Fruit fly (Drosophila melanogaster): ENCODE results near the gene CG34241.
A peak's percentile ranks its signal among the peaks of the same experiment; 100 is the strongest.

The CG34241 gene

dm6 chr3L:12090898-12091685 lies 36.7 kb upstream of the CG34241 start (continued):
- TF ChIP-seq CG7357 (GFP tag; IDR thresholded peaks at IDR 0.05) (no peak; the same call in 2 of the 3 replicates), fd3F (GFP tag; optimal IDR thresholded peaks at IDR 0.05) (peak; percentile 62), tx (GFP tag; optimal IDR thresholded peaks at IDR 0.05) (no peak), Usf (GFP tag; optimal IDR thresholded peaks at IDR 0.05) (no peak), Stat92E (GFP tag; optimal IDR thresholded peaks at IDR 0.05) (no peak), CG14050 (GFP tag; IDR thresholded peaks at IDR 0.05) (peak; percentile 57; the same call in 2 of the 3 replicates), kah (GFP tag; optimal IDR thresholded peaks at IDR 0.05) (no peak), bowl (GFP tag; IDR thresholded peaks at IDR 0.05) (no peak), onecut (GFP tag; IDR thresholded peaks at IDR 0.05) (0 out of 2 replicates have a peak, but pooled peaks have one; percentile 16), CG7372 (GFP tag; IDR thresholded peaks at IDR 0.05) (peak; percentile 50), Jarid2 (GFP tag; optimal IDR thresholded peaks at IDR 0.05) (no peak), CG18619 (GFP tag; optimal IDR thresholded peaks at IDR 0.05) (peak; percentile 63), CG12942 (GFP tag; optimal IDR thresholded peaks at IDR 0.05) (peak; percentile 43), Eip74EF (GFP tag; optimal IDR thresholded peaks at IDR 0.05) (no peak), nerfin-2 (GFP tag; IDR thresholded peaks at IDR 0.05; ENCODE audit: partially characterized antibody) (no peak), BEAF-32 (GFP tag; optimal IDR thresholded peaks at IDR 0.05) (no peak), inv (GFP tag; IDR thresholded peaks at IDR 0.05; ENCODE audit: partially characterized antibody) (no peak), usp (GFP tag; optimal IDR thresholded peaks at IDR 0.05) (no peak), D19A (tag; optimal IDR thresholded peaks at IDR 0.05) (peak; percentile 29), sisA (GFP tag; IDR thresholded peaks at IDR 0.05) (peak; percentile 67; the same call in 1 of the 2 replicates), CG4707 (GFP tag; optimal IDR thresholded peaks at IDR 0.05) (no peak), NfI (GFP tag; optimal IDR thresholded peaks at IDR 0.05) (peak; percentile 65), CG34422 (GFP tag; IDR thresholded peaks at IDR 0.05) (peak; percentile 73; the same call in 2 of the 3 replicates), fu2 (GFP tag; optimal IDR thresholded peaks at IDR 0.05) (no peak), gsb (GFP tag; IDR thresholded peaks at IDR 0.05) (peak; percentile 15; the same call in 1 of the 2 replicates), CG18764 (GFP tag; optimal IDR thresholded peaks at IDR 0.05) (peak; percentile 37), CG16863 (GFP tag; optimal IDR thresholded peaks at IDR 0.05) (peak; percentile 38), HmgZ (tag; optimal IDR thresholded peaks at IDR 0.05) (peak; percentile 56), sob (GFP tag; IDR thresholded peaks at IDR 0.05) (peak; percentile 69; the same call in 1 of the 2 replicates), corto (GFP tag; optimal IDR thresholded peaks at IDR 0.05) (no peak), CG14014 (GFP tag; IDR thresholded peaks at IDR 0.05) (no peak; the same call in none of the 2 replicates), CG8388 (GFP tag; optimal IDR thresholded peaks at IDR 0.05) (peak; percentile 2), CG12744 (GFP tag; optimal IDR thresholded peaks at IDR 0.05) (peak; percentile 26), CG13123 (GFP tag; optimal IDR thresholded peaks at IDR 0.05) (no peak), Sin3A (optimal IDR thresholded peaks at IDR 0.05) (no peak), CG15269 (tag; optimal IDR thresholded peaks at IDR 0.05) (peak; percentile 86), HLH4C (GFP tag; IDR thresholded peaks at IDR 0.05; ENCODE audit: partially characterized antibody) (no peak), CG4328 (GFP tag; optimal IDR thresholded peaks at IDR 0.05) (no peak), CG5245 (GFP tag; optimal IDR thresholded peaks at IDR 0.05) (peak; percentile 44), ATbp (GFP tag; optimal IDR thresholded peaks at IDR 0.05) (peak; percentile 45), CoRest (tag; optimal IDR thresholded peaks at IDR 0.05) (peak; percentile 80), CG1647 (GFP tag; optimal IDR thresholded peaks at IDR 0.05) (peak; percentile 29), sima (GFP tag; optimal IDR thresholded peaks at IDR 0.05) (no peak), Nf-YC (tag; optimal IDR thresholded peaks at IDR 0.05) (peak; percentile 60), Fer3 (tag; optimal IDR thresholded peaks at IDR 0.05) (peak; percentile 71), org-1 (GFP tag; optimal IDR thresholded peaks at IDR 0.05) (peak; percentile 53), sim (GFP tag; IDR thresholded peaks at IDR 0.05) (no peak), jumu (GFP tag; optimal IDR thresholded peaks at IDR 0.05) (no peak), oc (tag; optimal IDR thresholded peaks at IDR 0.05) (no peak)
